Worm (Caenorhabditis elegans): ENCODE results near the gene F59B1.8.

The F59B1.8 gene

DNA sequence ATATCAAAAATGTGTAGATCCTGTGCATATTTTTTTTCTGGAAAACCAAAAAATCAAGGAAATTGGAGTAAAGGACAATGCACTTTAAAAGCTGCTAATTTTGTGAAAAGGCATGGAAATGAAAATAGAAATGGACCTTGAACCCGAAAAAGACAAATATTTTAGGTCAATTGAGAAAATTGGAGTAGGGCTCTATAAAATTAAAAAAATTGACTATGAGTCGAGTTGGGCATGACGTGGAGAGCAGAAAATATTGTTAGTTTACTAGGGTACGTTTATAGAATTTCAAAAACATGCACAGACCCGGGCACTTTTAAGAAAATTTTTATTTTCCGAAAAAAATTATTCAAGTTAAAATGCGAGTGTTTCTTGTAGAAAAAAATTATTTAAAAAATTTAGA, 15.4 kb upstream of the F59B1.8 start, which contains the start of gene acr-23:
Gene acr-23, minus strand, starts transcription at position 101 of the 400 bp plus-strand sequence.
- TF ChIP-seq spr-1 (tag; optimal IDR thresholded peaks at IDR 0.05) (no peak), nhr-237 (tag; optimal IDR thresholded peaks at IDR 0.05) (no peak), unc-62 (GFP tag; optimal IDR thresholded peaks at IDR 0.05 in 1 of 2) (peak in 1 of 2 experiments; percentile 72), unc-62 (tag; optimal IDR thresholded peaks at IDR 0.05) (no peak), pqm-1 (tag; optimal IDR thresholded peaks at IDR 0.05) (no peak), zip-2 (tag; optimal IDR thresholded peaks at IDR 0.05) (no peak), ceh-82 (tag; optimal IDR thresholded peaks at IDR 0.05) (no peak), aly-2 (tag; optimal IDR thresholded peaks at IDR 0.05) (no peak)

ce11 chrV:3649473-3649872, 5.4 kb upstream of the F59B1.8 start, which contains the start of gene str-114:
str-114 (plus strand) TSS chrV:3649773.
- TF ChIP-seq F44E2.7 (GFP tag; IDR thresholded peaks at IDR 0.05) (no peak), nhr-76 (tag; optimal IDR thresholded peaks at IDR 0.05) (no peak), ceh-82 (tag; optimal IDR thresholded peaks at IDR 0.05) (no peak), zag-1 (tag; optimal IDR thresholded peaks at IDR 0.05) (no peak), aha-1 (tag) (peak; percentile 81), nhr-237 (tag; optimal IDR thresholded peaks at IDR 0.05) (no peak)

DNA sequence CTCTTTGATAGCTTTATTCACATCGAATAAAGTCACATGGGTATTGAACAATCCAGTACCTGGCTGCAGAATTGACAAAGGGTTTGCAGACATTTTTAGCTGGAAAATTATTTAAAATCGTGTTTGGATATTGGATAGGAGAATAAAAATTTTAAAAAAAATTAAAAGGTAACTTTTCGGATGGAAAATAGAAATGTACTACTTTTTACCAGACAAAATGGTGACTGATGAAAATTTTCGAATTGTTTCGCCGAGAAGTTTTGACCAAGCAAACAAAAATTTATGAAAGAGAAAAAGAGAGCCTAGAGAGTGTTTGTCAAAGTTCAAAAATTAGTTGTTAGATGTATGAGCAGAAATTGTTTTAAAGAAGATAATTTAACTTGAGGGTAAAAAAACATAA, 3.8 kb upstream of the F59B1.8 start, which contains the start of gene F59B1.10:
Gene F59B1.10, minus strand, starts transcription at position 101 of the 400 bp plus-strand sequence.
- TF ChIP-seq unc-39 (tag; optimal IDR thresholded peaks at IDR 0.05) = no peak
- no peak for TF ChIP-seq arid-1 (GFP tag; conservative IDR thresholded peaks at IDR 0.05)
- TF ChIP-seq lin-39 (tag; optimal IDR thresholded peaks at IDR 0.05) = no peak
- no peak for TF ChIP-seq aly-2 (tag; optimal IDR thresholded peaks at IDR 0.05)
- no peak for TF ChIP-seq aha-1 (tag)

DNA sequence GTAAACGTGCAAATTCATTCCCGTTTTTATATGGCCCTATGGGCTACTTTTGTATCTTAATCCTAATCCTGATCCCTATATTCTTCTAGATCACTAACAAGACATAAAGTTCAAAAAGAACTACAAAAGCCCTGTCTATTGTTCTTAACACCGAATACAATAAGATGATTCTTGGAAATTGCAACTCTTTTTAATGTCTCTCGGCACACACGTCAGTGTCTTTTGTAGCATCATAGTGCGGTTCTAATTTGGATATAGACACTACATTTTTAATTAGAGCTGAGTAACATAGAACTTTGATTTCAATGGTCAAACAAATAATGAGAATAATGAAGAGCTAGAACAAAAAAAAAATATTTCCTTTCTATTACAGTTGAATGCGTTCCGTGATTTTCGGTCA, 4.2 kb downstream of the F59B1.8 start:
- TF ChIP-seq spr-3 (GFP tag; optimal IDR thresholded peaks at IDR 0.05) = no peak

DNA sequence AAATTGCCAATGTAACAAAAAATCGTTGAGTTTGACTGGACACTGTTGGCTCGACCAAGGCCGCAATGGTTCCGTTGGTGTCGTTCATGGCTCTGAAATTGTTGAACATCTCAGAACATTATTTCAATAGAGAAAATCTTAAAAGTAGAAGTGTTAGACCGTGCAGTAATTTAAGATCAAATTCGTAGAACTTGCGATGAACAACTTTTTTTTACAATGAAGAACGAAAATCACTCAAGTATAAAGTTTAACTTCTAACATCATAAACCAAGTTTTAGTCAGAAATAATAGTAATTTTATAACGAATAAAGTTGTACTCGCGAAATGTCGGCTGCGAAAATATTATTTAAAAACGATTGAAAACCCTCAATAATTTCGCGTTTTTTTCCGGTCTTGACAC, 7.0 kb downstream of the F59B1.8 start, which contains the start of gene srx-41:
Gene srx-41, minus strand, starts transcription at position 101 of the 400 bp plus-strand sequence.
- TF ChIP-seq T20F7.1 (GFP tag; optimal IDR thresholded peaks at IDR 0.05) (no peak), pha-4 (GFP tag; IDR thresholded peaks at IDR 0.05) (no peak), pha-4 (tag; optimal IDR thresholded peaks at IDR 0.05) (no peak), aha-1 (tag) (no peak), nhr-28 (tag; optimal IDR thresholded peaks at IDR 0.05) (no peak), madf-9 (GFP tag; conservative IDR thresholded peaks at IDR 0.05) (no peak), spr-1 (tag; optimal IDR thresholded peaks at IDR 0.05) (no peak), hlh-30 (tag; optimal IDR thresholded peaks at IDR 0.05; ENCODE audit: insufficient read depth) (no peak), unc-39 (tag; optimal IDR thresholded peaks at IDR 0.05) (no peak), fos-1 (tag; optimal IDR thresholded peaks at IDR 0.05) (no peak), unc-130 (GFP tag; optimal IDR thresholded peaks at IDR 0.05) (no peak), ztf-11 (tag; optimal IDR thresholded peaks at IDR 0.05) (no peak), T26A8.4 (GFP tag; IDR thresholded peaks at IDR 0.05) (no peak)

ce11 chrV:3634293-3635016, 9.6 kb downstream of the F59B1.8 start:
- 0 out of 2 replicates have a peak, but pooled peaks have one; percentile 31 for TF ChIP-seq lin-38 (GFP tag; IDR thresholded peaks at IDR 0.05)
- no peak for TF ChIP-seq rbr-2 (tag; optimal IDR thresholded peaks at IDR 0.05)
- no peak for TF ChIP-seq tag-97 (GFP tag; IDR thresholded peaks at IDR 0.05)
- TF ChIP-seq nhr-102 (tag; optimal IDR thresholded peaks at IDR 0.05) = peak; percentile 91
- peak; percentile 79 for TF ChIP-seq nhr-48 (tag; optimal IDR thresholded peaks at IDR 0.05)
- TF ChIP-seq ctbp-1 (GFP tag; IDR thresholded peaks at IDR 0.05) = no peak
- TF ChIP-seq Y5F2A.4 (GFP tag; optimal IDR thresholded peaks at IDR 0.05) = no peak
- no peak for TF ChIP-seq ces-1 (GFP tag; optimal IDR thresholded peaks at IDR 0.05)
- no peak for TF ChIP-seq ztf-7 (tag; optimal IDR thresholded peaks at IDR 0.05)
- no peak for TF ChIP-seq nhr-6 (tag; optimal IDR thresholded peaks at IDR 0.05)
- peak; percentile 78 for TF ChIP-seq hlh-11 (tag; optimal IDR thresholded peaks at IDR 0.05)
- peak; percentile 59 for TF ChIP-seq mxl-3 (GFP tag; optimal IDR thresholded peaks at IDR 0.05)
- TF ChIP-seq ztf-11 (tag; optimal IDR thresholded peaks at IDR 0.05) = no peak
- 0 out of 2 replicates have a peak, but pooled peaks have one; percentile 6 for TF ChIP-seq hmg-1.1 (GFP tag; IDR thresholded peaks at IDR 0.05)
- no peak for TF ChIP-seq lin-15B (tag; optimal IDR thresholded peaks at IDR 0.05)
- no peak for TF ChIP-seq daf-19 (GFP tag; conservative IDR thresholded peaks at IDR 0.05)
- no peak for TF ChIP-seq F49E8.2 (tag; optimal IDR thresholded peaks at IDR 0.05; ENCODE audit: borderline replicate concordance)
- peak; percentile 93 for TF ChIP-seq nhr-28 (tag; optimal IDR thresholded peaks at IDR 0.05)
- no peak for TF ChIP-seq tra-1 (GFP tag; IDR thresholded peaks at IDR 0.05)

Measured in whole organism, L4 larva.